Fruit fly (Drosophila melanogaster) whole organism, embryonic: ENCODE results near the gene CG1421.
A peak's percentile ranks its signal among the peaks of the same experiment; 100 is the strongest.

Experiments used
- Ada2b ChIP-seq: fragments of 200-800 bp; sonication (Bioruptor generic); IDR thresholded peaks from 2 replicates; pipeline ENCODE4 v1.3.6; 2022; ENCODE audit warnings: missing biosample characterization, missing genetic modification characterization
- Adf1 ChIP-seq: fragments of 200-800 bp; sonication (Bioruptor generic); IDR thresholded peaks from 2 replicates; pipeline ENCODE4 v1.3.6; 2022; ENCODE audit warnings: missing biosample characterization, missing genetic modification characterization
- Antp ChIP-seq: fragments of 200-800 bp; sonication (Bioruptor generic); optimal IDR thresholded peaks from 3 replicates; lab custom pipeline; 2016; ENCODE audit warnings: missing biosample characterization, missing genetic modification characterization
- Atf6 ChIP-seq: fragments of 200-800 bp; sonication (Bioruptor generic); IDR thresholded peaks from 2 replicates; pipeline ENCODE4 v1.3.6; 2022; ENCODE audit warnings: missing biosample characterization, missing genetic modification characterization
- B-H1 ChIP-seq: fragments of 200-800 bp; sonication (Bioruptor generic); IDR thresholded peaks from 3 replicates; pipeline ENCODE4 v1.3.6; 2022; ENCODE audit warnings: missing biosample characterization, missing genetic modification characterization
- CG10209 ChIP-seq: fragments of 200-800 bp; sonication (Bioruptor generic); optimal IDR thresholded peaks from 3 replicates; lab custom pipeline; 2017; ENCODE audit warnings: missing biosample characterization, mild to moderate bottlenecking, missing genetic modification characterization, missing genetic modification reagents
- CG10543 ChIP-seq: fragments of 200-800 bp; sonication (Bioruptor generic); optimal IDR thresholded peaks from 3 replicates; lab custom pipeline; 2017; ENCODE audit warnings: missing biosample characterization, mild to moderate bottlenecking, missing genetic modification characterization, moderate library complexity
- CG11456 ChIP-seq: fragments of 200-800 bp; sonication (Bioruptor generic); IDR thresholded peaks from 3 replicates; pipeline ENCODE4 v1.3.6; 2022; ENCODE audit warnings: missing biosample characterization, missing genetic modification characterization
- CG12155 ChIP-seq: fragments of 200-800 bp; sonication (Bioruptor generic); optimal IDR thresholded peaks from 3 replicates; lab custom pipeline; 2016; ENCODE audit warnings: missing biosample characterization, missing genetic modification characterization
- CG12769 ChIP-seq: fragments of 200-800 bp; sonication (Bioruptor generic); optimal IDR thresholded peaks from 2 replicates; lab custom pipeline; 2019; ENCODE audit warnings: missing biosample characterization, mild to moderate bottlenecking, missing genetic modification characterization, moderate library complexity
- CG13296 ChIP-seq: fragments of 200-800 bp; sonication (Bioruptor generic); optimal IDR thresholded peaks from 3 replicates; lab custom pipeline; 2018; ENCODE audit warnings: missing biosample characterization, mild to moderate bottlenecking, missing genetic modification characterization
- CG14441 ChIP-seq: fragments of 200-800 bp; sonication (Bioruptor generic); IDR thresholded peaks from 2 replicates; pipeline ENCODE4 v1.3.6; 2022; ENCODE audit warnings: missing biosample characterization, missing genetic modification characterization
- CG14710 ChIP-seq: fragments of 200-800 bp; sonication (Bioruptor generic); optimal IDR thresholded peaks from 3 replicates; lab custom pipeline; 2019; ENCODE audit warnings: missing biosample characterization, mild to moderate bottlenecking, missing genetic modification characterization, moderate library complexity
- CG15479 ChIP-seq: fragments of 200-800 bp; sonication (Bioruptor generic); optimal IDR thresholded peaks from 3 replicates; lab custom pipeline; 2019; ENCODE audit warnings: missing biosample characterization, mild to moderate bottlenecking, missing genetic modification characterization, moderate library complexity
- CG16813 ChIP-seq: fragments of 200-800 bp; sonication (Bioruptor generic); IDR thresholded peaks from 3 replicates; pipeline ENCODE4 v1.3.6; 2022; ENCODE audit warnings: missing biosample characterization, missing genetic modification characterization; ENCODE audit not compliant: partially characterized antibody
- CG17612 ChIP-seq: fragments of 200-800 bp; sonication (Bioruptor generic); IDR thresholded peaks from 2 replicates; pipeline ENCODE4 v1.3.6; 2022; ENCODE audit warnings: missing biosample characterization, missing genetic modification characterization
- CG4282 ChIP-seq: fragments of 200-800 bp; sonication (Bioruptor generic); optimal IDR thresholded peaks from 2 replicates; lab custom pipeline; 2016; ENCODE audit warnings: missing biosample characterization, missing genetic modification characterization
- CG4820 ChIP-seq: fragments of 200-800 bp; sonication (Bioruptor generic); optimal IDR thresholded peaks from 3 replicates; lab custom pipeline; 2016; ENCODE audit warnings: missing biosample characterization, missing genetic modification characterization
- CG7839 ChIP-seq: fragments of 200-800 bp; sonication (Bioruptor generic); optimal IDR thresholded peaks from 3 replicates; lab custom pipeline; 2018; ENCODE audit warnings: missing biosample characterization, mild to moderate bottlenecking, missing genetic modification characterization, moderate library complexity
- CG8089 ChIP-seq: fragments of 200-800 bp; sonication (Bioruptor generic); optimal IDR thresholded peaks from 3 replicates; lab custom pipeline; 2016; ENCODE audit warnings: missing biosample characterization, missing genetic modification characterization
- CG8478 ChIP-seq: fragments of >200 bp; optimal IDR thresholded peaks from 2 replicates; lab custom pipeline; 2018
- ERR ChIP-seq: fragments of 200-800 bp; sonication (Bioruptor generic); optimal IDR thresholded peaks from 2 replicates; lab custom pipeline; 2016; ENCODE audit warnings: missing biosample characterization, missing genetic modification characterization
- GATAe ChIP-seq: fragments of 200-800 bp; sonication (Bioruptor generic); conservative IDR thresholded peaks from 2 replicates; pipeline ENCODE4 v1.3.6; 2022; ENCODE audit warnings: missing biosample characterization, missing genetic modification characterization
- Gug ChIP-seq: fragments of 200-800 bp; sonication (Bioruptor generic); IDR thresholded peaks from 4 replicates; pipeline ENCODE4 v1.3.6; 2022; ENCODE audit warnings: missing biosample characterization, missing genetic modification characterization
- HLH4C ChIP-seq: fragments of 200-800 bp; sonication (Bioruptor generic); IDR thresholded peaks from 3 replicates; pipeline ENCODE4 v1.3.6; 2022; ENCODE audit warnings: missing biosample characterization, missing genetic modification characterization; ENCODE audit not compliant: partially characterized antibody
- Hsf ChIP-seq: fragments of 200-800 bp; sonication (Bioruptor generic); optimal IDR thresholded peaks from 3 replicates; lab custom pipeline; 2016; ENCODE audit warnings: missing biosample characterization, missing genetic modification characterization
- PHDP ChIP-seq: fragments of 200-800 bp; sonication (Bioruptor generic); optimal IDR thresholded peaks from 3 replicates; lab custom pipeline; 2018; ENCODE audit warnings: missing biosample characterization, mild to moderate bottlenecking, missing genetic modification characterization, moderate library complexity
- Sox102F ChIP-seq: fragments of 200-800 bp; sonication (Bioruptor generic); optimal IDR thresholded peaks from 2 replicates; lab custom pipeline; 2018; ENCODE audit warnings: missing biosample characterization, mild to moderate bottlenecking, missing genetic modification characterization, moderate library complexity
- Taf1 ChIP-seq: fragments of 200-800 bp; sonication (Bioruptor generic); IDR thresholded peaks from 2 replicates; pipeline ENCODE4 v1.3.6; 2022; ENCODE audit warnings: missing biosample characterization, missing genetic modification characterization
- Tbp ChIP-seq: fragments of >200 bp; optimal IDR thresholded peaks from 2 replicates; lab custom pipeline; 2018; ENCODE audit warnings: missing biosample characterization, missing genetic modification characterization
- Xrp1 ChIP-seq: fragments of 200-800 bp; sonication (Bioruptor generic); IDR thresholded peaks from 2 replicates; pipeline ENCODE4 v1.3.6; 2022; ENCODE audit warnings: missing biosample characterization, missing genetic modification characterization
- ab ChIP-seq: fragments of 200-800 bp; sonication (Bioruptor generic); optimal IDR thresholded peaks from 2 replicates; lab custom pipeline; 2016; ENCODE audit warnings: missing biosample characterization, missing genetic modification characterization
- ara ChIP-seq: fragments of 200-800 bp; sonication (Bioruptor generic); IDR thresholded peaks from 2 replicates; pipeline ENCODE4 v1.3.6; 2022; ENCODE audit warnings: missing biosample characterization, missing genetic modification characterization
- bab2 ChIP-seq: fragments of 200-800 bp; sonication (Bioruptor generic); optimal IDR thresholded peaks from 2 replicates; lab custom pipeline; 2016; ENCODE audit warnings: missing biosample characterization, missing genetic modification characterization
- bcd ChIP-seq: fragments of 200-800 bp; sonication (Bioruptor generic); optimal IDR thresholded peaks from 2 replicates; lab custom pipeline; 2017; ENCODE audit warnings: missing biosample characterization, mild to moderate bottlenecking, missing genetic modification characterization
- disco-r ChIP-seq: fragments of 200-800 bp; sonication (Bioruptor generic); optimal IDR thresholded peaks from 2 replicates; lab custom pipeline; 2016; ENCODE audit warnings: missing biosample characterization, missing genetic modification characterization
- en ChIP-seq: fragments of 200-800 bp; sonication (Bioruptor generic); optimal IDR thresholded peaks from 2 replicates; lab custom pipeline; 2016; ENCODE audit warnings: missing biosample characterization, missing genetic modification characterization
- eyg ChIP-seq: fragments of 200-800 bp; sonication (Bioruptor generic); optimal IDR thresholded peaks from 3 replicates; lab custom pipeline; 2016; ENCODE audit warnings: missing biosample characterization, missing genetic modification characterization
- inv ChIP-seq: fragments of 200-800 bp; sonication (Bioruptor generic); IDR thresholded peaks from 2 replicates; pipeline ENCODE4 v1.3.6; 2022; ENCODE audit warnings: missing biosample characterization, missing genetic modification characterization; ENCODE audit not compliant: partially characterized antibody
- jumu ChIP-seq: fragments of 200-800 bp; sonication (Bioruptor generic); optimal IDR thresholded peaks from 3 replicates; lab custom pipeline; 2016; ENCODE audit warnings: missing biosample characterization, missing genetic modification characterization
- pros ChIP-seq: fragments of 200-800 bp; sonication (Bioruptor generic); optimal IDR thresholded peaks from 3 replicates; lab custom pipeline; 2019; ENCODE audit warnings: missing biosample characterization, mild to moderate bottlenecking, missing genetic modification characterization, moderate library complexity
- run ChIP-seq: fragments of 200-800 bp; sonication (Bioruptor generic); optimal IDR thresholded peaks from 3 replicates; lab custom pipeline; 2018; ENCODE audit warnings: missing biosample characterization, mild to moderate bottlenecking, missing genetic modification characterization
- shn ChIP-seq: fragments of 200-800 bp; sonication (Bioruptor generic); optimal IDR thresholded peaks from 3 replicates; lab custom pipeline; 2016; ENCODE audit warnings: missing biosample characterization, missing genetic modification characterization
- slbo ChIP-seq: fragments of 200-800 bp; sonication (Bioruptor generic); IDR thresholded peaks from 2 replicates; pipeline ENCODE4 v1.3.6; 2022; ENCODE audit warnings: missing biosample characterization, missing genetic modification characterization
- stwl ChIP-seq: fragments of 200-800 bp; sonication (Bioruptor generic); optimal IDR thresholded peaks from 3 replicates; lab custom pipeline; 2018; ENCODE audit warnings: missing biosample characterization, mild to moderate bottlenecking, missing genetic modification characterization, moderate library complexity
- tgo ChIP-seq: fragments of 200-800 bp; sonication (Bioruptor generic); IDR thresholded peaks from 3 replicates; pipeline ENCODE4 v1.3.6; 2022; ENCODE audit warnings: missing biosample characterization, missing genetic modification characterization
- ttk ChIP-seq: fragments of 200-800 bp; sonication (Bioruptor generic); IDR thresholded peaks from 2 replicates; pipeline ENCODE4 v2.1.2; 2022; ENCODE audit warnings: missing biosample characterization, missing genetic modification characterization
- tx ChIP-seq: fragments of 200-800 bp; sonication (Bioruptor generic); optimal IDR thresholded peaks from 2 replicates; lab custom pipeline; 2016; ENCODE audit warnings: missing biosample characterization, missing genetic modification characterization
- vnd ChIP-seq: fragments of 200-800 bp; sonication (Bioruptor generic); IDR thresholded peaks from 3 replicates; pipeline ENCODE4 v1.3.6; 2022; ENCODE audit warnings: missing biosample characterization, missing genetic modification characterization; ENCODE audit not compliant: partially characterized antibody

CG1421 gene

DNA sequence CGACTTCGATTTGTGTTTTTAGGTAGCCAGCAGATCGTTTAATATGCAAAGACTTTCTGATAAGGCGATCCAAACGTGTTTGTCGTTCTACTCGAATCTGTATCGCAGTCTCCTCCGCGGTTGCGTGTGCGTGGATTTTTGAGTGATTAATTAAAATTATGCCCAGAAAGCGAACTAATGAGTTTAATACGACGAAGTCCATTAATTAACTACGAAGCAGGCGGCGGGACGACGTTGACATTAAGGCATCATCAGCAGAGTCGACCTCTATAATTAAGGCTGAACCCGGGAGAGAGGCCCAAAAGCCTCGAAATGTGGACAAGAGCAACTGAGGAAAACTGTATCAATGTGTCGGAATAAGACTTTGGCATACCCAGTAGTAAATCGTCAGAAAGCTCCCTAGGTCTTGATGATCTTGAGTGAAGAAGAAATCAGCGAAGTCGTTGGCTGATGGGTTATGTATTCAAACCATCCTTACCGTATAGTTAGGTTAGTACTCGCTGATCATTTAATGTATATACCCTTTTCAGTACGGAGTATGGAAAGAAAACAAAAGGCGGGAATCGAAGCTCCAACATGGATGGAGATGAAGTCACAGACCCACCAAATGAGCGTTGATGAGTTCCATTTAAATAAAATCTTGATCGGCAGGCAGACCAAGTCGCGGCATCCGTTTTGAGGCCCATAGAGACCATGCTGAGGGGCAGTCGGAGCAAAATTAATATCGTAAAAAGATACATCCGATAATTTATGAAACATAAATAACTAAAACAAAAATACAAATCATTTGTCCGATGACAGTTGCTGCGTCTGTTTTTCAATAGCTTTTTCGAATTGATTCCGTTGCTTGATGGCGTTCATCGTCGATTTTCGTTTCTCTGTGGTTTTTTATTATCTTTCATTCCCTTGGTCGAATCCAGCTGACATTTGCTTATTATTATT is 35.5 kb upstream of the CG1421 start (continued):
- TF ChIP-seq Atf6 (GFP tag; lab: Robert Waterston, UW) (peak; percentile 89), vnd (GFP tag; lab: Robert Waterston, UW) (no peak), ERR (GFP tag; lab: Kevin White, UChicago) (peak; percentile 89), HLH4C (GFP tag; lab: Robert Waterston, UW) (no peak), CG10209 (GFP tag; lab: Kevin White, UChicago) (peak; percentile 90), Ada2b (peak; percentile 89), GATAe (GFP tag; lab: Robert Waterston, UW) (peak; percentile 55; the same call in 1 of the 2 replicates), en (GFP tag; lab: Kevin White, UChicago) (peak; percentile 81), CG8089 (peak; percentile 88), CG12769 (tag; lab: Kevin White, UChicago) (peak; percentile 95), CG14710 (tag; lab: Kevin White, UChicago) (peak; percentile 91), CG13296 (GFP tag; lab: Kevin White, UChicago) (peak; percentile 65), CG15479 (GFP tag; lab: Kevin White, UChicago) (no peak), stwl (tag; lab: Kevin White, UChicago) (no peak), run (tag; lab: Kevin White, UChicago) (peak; percentile 51), Antp (GFP tag; lab: Kevin White, UChicago) (peak; percentile 95), CG14441 (GFP tag; lab: Robert Waterston, UW) (peak; percentile 90), Adf1 (GFP tag; lab: Robert Waterston, UW) (peak; percentile 49; the same call in 1 of the 2 replicates), CG12155 (peak; percentile 84), slbo (GFP tag; lab: Robert Waterston, UW) (peak; percentile 91), CG10543 (GFP tag; lab: Kevin White, UChicago) (peak; percentile 48), jumu (GFP tag; lab: Kevin White, UChicago) (peak; percentile 95), ara (peak; percentile 94), CG11456 (GFP tag; lab: Robert Waterston, UW) (peak; percentile 93), bcd (GFP tag; lab: Kevin White, UChicago) (peak; percentile 90), CG7839 (tag; lab: Kevin White, UChicago) (peak; percentile 95), CG17612 (GFP tag; lab: Robert Waterston, UW) (peak; percentile 71; the same call in 1 of the 2 replicates), eyg (peak; percentile 77), inv (GFP tag; lab: Robert Waterston, UW) (no peak), CG4820 (GFP tag; lab: Kevin White, UChicago) (peak; percentile 92), PHDP (peak; percentile 90), tx (GFP tag; lab: Kevin White, UChicago) (peak; percentile 85), ttk (GFP tag; lab: Robert Waterston, UW) (peak; percentile 93), disco-r (peak; percentile 81), B-H1 (peak; percentile 82), pros (GFP tag; lab: Kevin White, UChicago) (no peak), Hsf (peak; percentile 90), shn (GFP tag; lab: Kevin White, UChicago) (peak; percentile 88), tgo (GFP tag; lab: Robert Waterston, UW) (peak; percentile 91), CG8478 (lab: Kevin White, UChicago) (no peak), Taf1 (GFP tag; lab: Robert Waterston, UW) (peak; percentile 67), ab (peak; percentile 85), Sox102F (peak; percentile 96), CG16813 (GFP tag; lab: Robert Waterston, UW) (no peak), CG4282 (GFP tag; lab: Kevin White, UChicago) (peak; percentile 76), Tbp (no peak), Xrp1 (GFP tag; lab: Robert Waterston, UW) (peak; percentile 94), Gug (GFP tag; lab: Robert Waterston, UW) (peak; percentile 88), bab2 (GFP tag; lab: Kevin White, UChicago) (peak; percentile 93)
